Fruit fly (Drosophila melanogaster): ENCODE data around the gene bab1.

Gene bab1

DNA sequence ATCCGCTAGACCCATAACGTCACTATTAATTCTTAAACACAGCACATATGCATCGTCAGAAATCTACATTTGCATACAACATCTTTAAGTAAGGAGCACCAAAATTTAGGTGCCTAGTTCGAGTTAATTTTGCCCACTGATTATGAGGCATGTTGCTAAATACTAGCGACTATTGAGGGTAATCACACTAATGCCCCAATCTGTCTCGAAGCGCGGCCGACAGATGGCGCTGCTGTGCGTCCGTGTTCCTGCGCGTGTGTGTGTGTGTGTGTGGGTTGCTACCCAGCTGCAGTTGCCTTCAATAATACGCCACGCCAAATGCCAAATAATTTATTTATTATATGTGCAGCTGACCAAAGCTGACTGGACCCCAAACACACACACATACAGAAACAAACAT, 59.5 kb downstream of the bab1 start:
- TF ChIP-seq h (GFP tag; optimal IDR thresholded peaks at IDR 0.05) (no peak), Hr78 (GFP tag; optimal IDR thresholded peaks at IDR 0.05) (no peak)

DNA sequence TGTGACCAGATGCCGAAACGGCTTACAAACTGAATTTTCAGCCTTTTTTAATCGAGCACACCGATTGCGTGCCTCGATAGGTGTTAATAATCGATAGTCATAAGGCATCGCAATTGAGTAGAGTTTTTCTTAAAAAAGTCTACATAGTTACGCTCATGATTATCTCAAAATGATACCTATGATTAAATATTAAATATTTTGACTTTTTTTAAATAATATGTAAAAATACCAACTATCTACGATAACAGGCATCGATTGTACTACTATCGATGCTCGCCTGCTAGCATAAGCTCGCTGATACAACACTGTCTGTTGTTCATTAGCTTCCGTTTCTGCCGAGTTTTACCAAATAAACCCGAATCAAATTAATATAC, 66.0 kb downstream of the bab1 start:
- TF ChIP-seq CG9705 (GFP tag; optimal IDR thresholded peaks at IDR 0.05), result peak; percentile 77
- TF ChIP-seq sv (GFP tag; optimal IDR thresholded peaks at IDR 0.05), result no peak
- TF ChIP-seq Dif (GFP tag; optimal IDR thresholded peaks at IDR 0.05; ENCODE audit: partially characterized antibody), result peak; percentile 78
- TF ChIP-seq Dfd (GFP tag; optimal IDR thresholded peaks at IDR 0.05), result no peak
- TF ChIP-seq Myc (optimal IDR thresholded peaks at IDR 0.05), result peak; percentile 23
- TF ChIP-seq Rel (GFP tag; optimal IDR thresholded peaks at IDR 0.05), result no peak
- TF ChIP-seq Rel (tag; optimal IDR thresholded peaks at IDR 0.05), result peak; percentile 12
- no peak for TF ChIP-seq jim (GFP tag; optimal IDR thresholded peaks at IDR 0.05)
- peak in 1 of 2 experiments; percentile 11 for TF ChIP-seq dl (GFP tag; optimal IDR thresholded peaks at IDR 0.05; ENCODE audit: insufficient read depth in 1 of 2, partially characterized antibody in 2 of 2)
- no peak for TF ChIP-seq OdsH (GFP tag; optimal IDR thresholded peaks at IDR 0.05)
- TF ChIP-seq HLH106 (tag; optimal IDR thresholded peaks at IDR 0.05), result peak; percentile 51
- no peak for TF ChIP-seq Abd-B (GFP tag; optimal IDR thresholded peaks at IDR 0.05)
- no peak for TF ChIP-seq pan (optimal IDR thresholded peaks at IDR 0.05)
- no peak for TF ChIP-seq GATAd (GFP tag; optimal IDR thresholded peaks at IDR 0.05)
- peak; percentile 45 for TF ChIP-seq dmrt93B (GFP tag; optimal IDR thresholded peaks at IDR 0.05)
- TF ChIP-seq foxo (GFP tag; optimal IDR thresholded peaks at IDR 0.05), result peak in 1 of 2 experiments; percentile 11
- no peak for TF ChIP-seq Jra (GFP tag; optimal IDR thresholded peaks at IDR 0.05)
- TF ChIP-seq dsf (GFP tag; optimal IDR thresholded peaks at IDR 0.05; ENCODE audit: borderline replicate concordance), result no peak
- TF ChIP-seq CG32264 (GFP tag; optimal IDR thresholded peaks at IDR 0.05), result no peak
- TF ChIP-seq fru (GFP tag; optimal IDR thresholded peaks at IDR 0.05), result no peak
- no peak for TF ChIP-seq ey (GFP tag; optimal IDR thresholded peaks at IDR 0.05)
- TF ChIP-seq rgr (GFP tag; optimal IDR thresholded peaks at IDR 0.05), result peak; percentile 2
- TF ChIP-seq Hnf4 (GFP tag; optimal IDR thresholded peaks at IDR 0.05), result no peak
- no peak for TF ChIP-seq psq (GFP tag; optimal IDR thresholded peaks at IDR 0.05)
- no peak for TF ChIP-seq N (GFP tag; optimal IDR thresholded peaks at IDR 0.05)
- no peak for TF ChIP-seq woc (GFP tag; optimal IDR thresholded peaks at IDR 0.05)
- no peak for TF ChIP-seq usp (GFP tag; optimal IDR thresholded peaks at IDR 0.05)

DNA sequence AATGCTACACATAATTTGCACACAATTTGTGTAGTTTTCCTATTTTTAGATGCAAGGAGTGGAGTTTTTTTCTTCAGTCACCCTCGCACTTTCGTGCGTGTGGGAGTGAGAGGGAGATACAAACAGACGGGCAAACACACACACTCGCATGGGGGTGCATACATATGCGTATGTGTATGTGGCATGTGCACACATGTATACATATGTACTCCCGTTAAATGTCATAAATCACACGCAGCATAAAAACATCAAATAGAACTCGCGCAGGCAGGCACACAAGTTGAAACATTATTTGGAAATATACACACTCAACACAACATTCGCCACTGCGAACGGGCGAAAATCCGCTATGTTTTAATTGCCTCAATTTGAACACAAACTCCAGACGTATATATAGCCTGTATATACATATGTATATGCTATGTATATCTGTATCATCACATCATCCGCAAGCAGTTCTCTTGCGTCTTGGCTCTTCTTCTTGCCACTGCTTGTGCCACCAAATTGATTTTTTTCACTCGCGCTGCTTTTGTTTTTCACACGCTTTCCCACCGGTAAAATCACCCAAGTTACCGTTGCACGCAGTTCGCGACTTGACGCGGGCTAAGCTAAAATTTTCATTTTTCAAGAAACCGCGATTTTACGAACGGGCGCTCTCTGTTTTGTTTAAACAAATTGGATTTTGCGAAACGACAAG, 66.6 kb downstream of the bab1 start, which contains the start of the genes CG9205 and trio:
TSS of gene CG9205 (plus strand) at position 508 of the 697 bp plus-strand sequence.
TSS of gene trio (minus strand) at position 686 of the 697 bp plus-strand sequence.
- no peak for TF ChIP-seq sv (GFP tag; optimal IDR thresholded peaks at IDR 0.05)
- TF ChIP-seq N (GFP tag; optimal IDR thresholded peaks at IDR 0.05), result no peak
- TF ChIP-seq Mio (GFP tag; optimal IDR thresholded peaks at IDR 0.05), result no peak
- no peak for TF ChIP-seq woc (GFP tag; optimal IDR thresholded peaks at IDR 0.05)
- TF ChIP-seq CG32264 (GFP tag; optimal IDR thresholded peaks at IDR 0.05), result no peak

DNA sequence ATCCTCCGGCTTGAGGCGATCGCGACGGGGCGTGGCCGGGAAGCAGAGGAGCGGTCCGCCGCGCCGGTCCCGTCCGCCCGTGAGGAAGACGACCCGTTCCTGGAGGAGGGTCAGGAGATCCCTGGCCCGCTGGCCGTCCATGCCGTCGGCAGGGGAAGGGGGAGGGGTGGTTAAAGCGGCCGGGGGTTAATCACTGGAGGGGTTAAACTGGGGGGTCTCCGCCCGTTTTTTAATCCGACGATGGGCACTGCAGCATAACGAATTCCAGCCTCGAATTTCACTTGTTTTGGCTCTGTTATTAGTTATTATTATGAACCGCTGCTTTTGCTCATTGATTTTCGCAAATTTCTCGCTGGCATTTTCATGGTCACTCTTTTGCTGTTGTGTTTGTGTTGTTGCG, 67.2 kb downstream of the bab1 start:
- TF ChIP-seq Dfd (GFP tag; optimal IDR thresholded peaks at IDR 0.05), result peak; percentile 97
- TF ChIP-seq dmrt93B (GFP tag; optimal IDR thresholded peaks at IDR 0.05), result no peak

DNA sequence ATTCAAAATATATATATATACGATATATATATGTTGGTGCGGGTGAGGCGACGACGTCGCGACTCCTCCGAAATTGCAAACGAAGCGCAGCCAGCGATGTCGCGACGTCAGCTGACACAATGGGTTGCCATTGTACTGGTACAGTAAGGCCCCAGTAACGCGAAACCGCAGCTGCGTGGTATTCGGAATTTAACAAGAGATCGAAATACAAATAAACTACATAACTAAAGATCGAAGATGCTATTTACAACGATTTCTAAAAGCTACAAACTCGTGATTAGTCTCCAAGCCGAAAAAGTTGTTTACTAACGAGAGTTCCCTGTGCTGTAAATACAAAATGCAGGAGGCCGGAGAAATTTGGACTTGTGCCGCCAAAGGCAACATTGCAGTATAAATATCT, 68.3 kb downstream of the bab1 start:
- TF ChIP-seq ey (GFP tag; optimal IDR thresholded peaks at IDR 0.05), result peak; percentile 96
- peak; percentile 87 for TF ChIP-seq woc (GFP tag; optimal IDR thresholded peaks at IDR 0.05)
- peak; percentile 96 for TF ChIP-seq rgr (GFP tag; optimal IDR thresholded peaks at IDR 0.05)
- no peak for TF ChIP-seq Dif (GFP tag; optimal IDR thresholded peaks at IDR 0.05; ENCODE audit: partially characterized antibody)
- peak; percentile 92 for TF ChIP-seq h (GFP tag; optimal IDR thresholded peaks at IDR 0.05)
- peak; percentile 95 for TF ChIP-seq OdsH (GFP tag; optimal IDR thresholded peaks at IDR 0.05)
- TF ChIP-seq CG9705 (GFP tag; optimal IDR thresholded peaks at IDR 0.05), result peak; percentile 68
- peak; percentile 89 for TF ChIP-seq fru (GFP tag; optimal IDR thresholded peaks at IDR 0.05)
- TF ChIP-seq Abd-B (GFP tag; optimal IDR thresholded peaks at IDR 0.05), result no peak
- no peak for TF ChIP-seq CrebA (GFP tag; optimal IDR thresholded peaks at IDR 0.05; ENCODE audit: borderline replicate concordance)
- TF ChIP-seq sage (GFP tag; optimal IDR thresholded peaks at IDR 0.05), result peak; percentile 94
- peak; percentile 91 for TF ChIP-seq psq (GFP tag; optimal IDR thresholded peaks at IDR 0.05)
- TF ChIP-seq br (GFP tag; optimal IDR thresholded peaks at IDR 0.05), result peak; percentile 96
- peak; percentile 74 for TF ChIP-seq GATAd (GFP tag; optimal IDR thresholded peaks at IDR 0.05)
- peak; percentile 88 for TF ChIP-seq HLH106 (tag; optimal IDR thresholded peaks at IDR 0.05)
- peak in 1 of 2 experiments; percentile 96 for TF ChIP-seq foxo (GFP tag; optimal IDR thresholded peaks at IDR 0.05)
- no peak for TF ChIP-seq tai (GFP tag; optimal IDR thresholded peaks at IDR 0.05)
- peak; percentile 27 for TF ChIP-seq Hr83 (GFP tag; optimal IDR thresholded peaks at IDR 0.05; ENCODE audit: poor library complexity, severe bottlenecking)
- TF ChIP-seq sv (GFP tag; optimal IDR thresholded peaks at IDR 0.05), result peak; percentile 12
- TF ChIP-seq N (GFP tag; optimal IDR thresholded peaks at IDR 0.05), result no peak
- TF ChIP-seq Mio (GFP tag; optimal IDR thresholded peaks at IDR 0.05), result peak; percentile 78
- TF ChIP-seq Hr78 (GFP tag; optimal IDR thresholded peaks at IDR 0.05), result no peak
- no peak for TF ChIP-seq dl (GFP tag; optimal IDR thresholded peaks at IDR 0.05; ENCODE audit: insufficient read depth in 1 of 2, partially characterized antibody in 2 of 2)
- TF ChIP-seq brk (GFP tag; optimal IDR thresholded peaks at IDR 0.05), result peak; percentile 81
- no peak for TF ChIP-seq jim (GFP tag; optimal IDR thresholded peaks at IDR 0.05)
- peak; percentile 61 for TF ChIP-seq Jra (GFP tag; optimal IDR thresholded peaks at IDR 0.05)
- TF ChIP-seq Vsx2 (GFP tag; optimal IDR thresholded peaks at IDR 0.05; ENCODE audit: partially characterized antibody), result no peak
- TF ChIP-seq Myc (optimal IDR thresholded peaks at IDR 0.05), result no peak
- TF ChIP-seq lola (GFP tag; optimal IDR thresholded peaks at IDR 0.05), result no peak
- TF ChIP-seq pan (optimal IDR thresholded peaks at IDR 0.05), result no peak
- peak; percentile 70 for TF ChIP-seq dsf (GFP tag; optimal IDR thresholded peaks at IDR 0.05; ENCODE audit: borderline replicate concordance)

All from whole organism, wandering third instar larva.